Fruit fly (Drosophila melanogaster): ENCODE measurements around the gene rsh.

The rsh gene

DNA sequence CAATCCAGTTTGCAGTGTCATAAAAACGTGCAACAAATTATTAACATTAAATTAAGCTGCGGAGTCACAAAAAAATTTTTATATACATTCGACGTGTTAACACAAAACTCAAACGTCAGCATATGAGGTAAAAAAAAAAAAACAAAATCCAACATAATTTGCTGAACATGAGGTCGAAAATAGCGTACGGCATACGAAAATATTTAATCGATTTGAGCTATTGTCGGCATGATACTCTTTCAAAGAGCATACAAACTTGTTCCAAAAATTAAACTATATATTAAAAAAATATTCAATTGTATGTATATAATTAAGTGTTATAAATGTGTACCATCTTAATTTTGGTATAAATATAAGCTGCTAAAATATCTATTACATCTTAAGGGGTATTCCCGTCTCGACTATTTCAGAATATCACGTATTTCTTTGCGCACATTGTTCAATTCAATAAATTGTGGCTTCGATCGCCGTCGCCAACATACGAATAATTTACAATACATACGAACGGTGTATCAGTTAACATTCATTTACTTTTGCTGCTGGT is 121.2 kb downstream of the rsh start (continued):
- TF ChIP-seq Fer2 (tag; optimal IDR thresholded peaks at IDR 0.05) (peak; percentile 19), CG8478 (optimal IDR thresholded peaks at IDR 0.05) (no peak), Dip3 (GFP tag; optimal IDR thresholded peaks at IDR 0.05) (no peak), CG6689 (GFP tag; IDR thresholded peaks at IDR 0.05) (peak; percentile 38; the same call in 1 of the 2 replicates), dm (GFP tag; optimal IDR thresholded peaks at IDR 0.05) (no peak), maf-S (GFP tag; optimal IDR thresholded peaks at IDR 0.05) (no peak), Camta (GFP tag; optimal IDR thresholded peaks at IDR 0.05) (no peak), CG32772 (GFP tag; IDR thresholded peaks at IDR 0.05) (no peak), tx (GFP tag; optimal IDR thresholded peaks at IDR 0.05) (no peak), fd64A (GFP tag; optimal IDR thresholded peaks at IDR 0.05) (no peak), tgo (GFP tag; IDR thresholded peaks at IDR 0.05) (peak; percentile 71; the same call in 2 of the 3 replicates), CoRest (tag; optimal IDR thresholded peaks at IDR 0.05) (peak; percentile 65), CG33213 (GFP tag; optimal IDR thresholded peaks at IDR 0.05) (no peak), CG17829 (tag; optimal IDR thresholded peaks at IDR 0.05) (peak; percentile 33), ase (GFP tag; IDR thresholded peaks at IDR 0.05) (0 out of 3 replicates have a peak, but pooled peaks have one; percentile 31), CG11504 (tag; optimal IDR thresholded peaks at IDR 0.05) (peak; percentile 76), fd3F (GFP tag; optimal IDR thresholded peaks at IDR 0.05) (peak; percentile 51), CG16815 (GFP tag; optimal IDR thresholded peaks at IDR 0.05) (no peak), H15 (GFP tag; IDR thresholded peaks at IDR 0.05) (no peak), stwl (tag; optimal IDR thresholded peaks at IDR 0.05) (no peak), sisA (GFP tag; IDR thresholded peaks at IDR 0.05) (peak; percentile 47; the same call in 1 of the 2 replicates), Gug (GFP tag; IDR thresholded peaks at IDR 0.05) (no peak), Ets97D (GFP tag; optimal IDR thresholded peaks at IDR 0.05) (no peak), CG17361 (GFP tag; IDR thresholded peaks at IDR 0.05) (peak; percentile 59; the same call in 2 of the 3 replicates), ash1 (GFP tag; optimal IDR thresholded peaks at IDR 0.05) (no peak), btn (GFP tag; optimal IDR thresholded peaks at IDR 0.05) (no peak), CG11723 (GFP tag; optimal IDR thresholded peaks at IDR 0.05) (no peak), rib (GFP tag; IDR thresholded peaks at IDR 0.05) (no peak), CG6654 (GFP tag; optimal IDR thresholded peaks at IDR 0.05) (no peak), cwo (GFP tag; optimal IDR thresholded peaks at IDR 0.05) (peak; percentile 46), dmrt99B (tag; optimal IDR thresholded peaks at IDR 0.05) (peak; percentile 62), CG6272 (GFP tag; IDR thresholded peaks at IDR 0.05) (no peak), phol (tag; optimal IDR thresholded peaks at IDR 0.05) (peak; percentile 46), aop (GFP tag; IDR thresholded peaks at IDR 0.05) (no peak), so (GFP tag; IDR thresholded peaks at IDR 0.05) (peak; percentile 62; the same call in 1 of the 3 replicates), CG12942 (GFP tag; optimal IDR thresholded peaks at IDR 0.05) (no peak), CG34376 (GFP tag; optimal IDR thresholded peaks at IDR 0.05) (no peak), CG7928 (GFP tag; optimal IDR thresholded peaks at IDR 0.05) (no peak), CG12769 (tag; optimal IDR thresholded peaks at IDR 0.05) (peak; percentile 38), CG16863 (GFP tag; optimal IDR thresholded peaks at IDR 0.05) (no peak), Ada2b (GFP tag; IDR thresholded peaks at IDR 0.05) (peak; percentile 57), CG10431 (GFP tag; optimal IDR thresholded peaks at IDR 0.05) (no peak), Doc2 (GFP tag; IDR thresholded peaks at IDR 0.05) (no peak), CG13424 (tag; optimal IDR thresholded peaks at IDR 0.05) (peak; percentile 59), CG8944 (GFP tag; optimal IDR thresholded peaks at IDR 0.05) (no peak), chm (GFP tag; IDR thresholded peaks at IDR 0.05) (no peak), CG14050 (GFP tag; IDR thresholded peaks at IDR 0.05) (0 out of 3 replicates have a peak, but pooled peaks have one; percentile 20), bigmax (GFP tag; optimal IDR thresholded peaks at IDR 0.05) (no peak), CG9609 (GFP tag; optimal IDR thresholded peaks at IDR 0.05) (no peak), chn (GFP tag; optimal IDR thresholded peaks at IDR 0.05) (no peak), CG11560 (tag; IDR thresholded peaks at IDR 0.05) (no peak), bcd (GFP tag; optimal IDR thresholded peaks at IDR 0.05) (peak; percentile 34)
